Fruit fly (Drosophila melanogaster) whole organism: ENCODE measurements around the gene CG14286.
A peak's percentile ranks its signal among the peaks of the same experiment; 100 is the strongest.

Source experiments
- CG8478 ChIP-seq: fragments of >200 bp; optimal IDR thresholded peaks from 2 replicates; lab custom pipeline; 2018; ENCODE audit warnings: inconsistent platforms
- Dll ChIP-seq: fragments of >200 bp; optimal IDR thresholded peaks from 2 replicates; lab custom pipeline; 2017
- EcR ChIP-seq, 2 experiments: fragments of >200 bp; optimal IDR thresholded peaks; 2 replicates each; lab custom pipeline; 2017; ENCODE audit warnings: missing biosample characterization in 2 of 2, missing genetic modification characterization in 2 of 2, missing genetic modification reagents in 2 of 2
- pan ChIP-seq: fragments of >200 bp; optimal IDR thresholded peaks from 2 replicates; lab custom pipeline; 2017
- psq ChIP-seq: fragments of >200 bp; optimal IDR thresholded peaks from 2 replicates; lab custom pipeline; 2017
- usp ChIP-seq: fragments of >200 bp; optimal IDR thresholded peaks from 2 replicates; lab custom pipeline; 2017; ENCODE audit warnings: missing biosample characterization, missing genetic modification characterization, mixed read lengths

The CG14286 gene

dm6 chr3R:19023862-19024261 is at the start of gene CG14286, which contains the start of gene CG6005:
CG14286 (plus strand) TSS chr3R:19024092.
CG6005 (minus strand) TSS chr3R:19024030.
- TF ChIP-seq pan (lab: Kevin White, UChicago) (no peak), CG8478 (no peak), EcR (GFP tag; optimal IDR thresholded peaks at IDR 0.05; lab: Kevin White, UChicago) (no peak), Dll (no peak), usp (GFP tag; lab: Kevin White, UChicago) (no peak), psq (no peak)

- TF ChIP-seq Dll (no peak), pan (lab: Kevin White, UChicago) (no peak), usp (GFP tag; lab: Kevin White, UChicago) (no peak), EcR (GFP tag; optimal IDR thresholded peaks at IDR 0.05; lab: Kevin White, UChicago) (no peak), psq (no peak), CG8478 (no peak)
These were observed 45.2 kb upstream of the CG14286 start, which contains the start of gene euc for dm6 chr3R:18978709-18979108. euc (minus strand) TSS chr3R:18978809.

dm6 chr3R:18980863-18981536 is 42.9 kb upstream of the CG14286 start, which contains the start of the genes dnk and Smu1:
dnk (plus strand) TSS chr3R:18980995.
Smu1 (minus strand) TSS chr3R:18981324.
- TF ChIP-seq CG8478 (no peak), EcR (GFP tag; optimal IDR thresholded peaks at IDR 0.05; lab: Kevin White, UChicago) (no peak), psq (no peak), pan (lab: Kevin White, UChicago) (no peak), usp (GFP tag; lab: Kevin White, UChicago) (no peak), Dll (no peak)

dm6 chr3R:18983614-18984185 is 40.2 kb upstream of the CG14286 start, which contains the start of the genes snRNP-U1-C and gukh:
snRNP-U1-C (minus strand) TSS chr3R:18983650.
gukh (plus strand) TSS chr3R:18984025.
- TF ChIP-seq CG8478, result no peak
- no peak for TF ChIP-seq EcR (GFP tag; optimal IDR thresholded peaks at IDR 0.05; lab: Kevin White, UChicago)
- TF ChIP-seq psq, result no peak
- no peak for TF ChIP-seq pan (lab: Kevin White, UChicago)

dm6 chr3R:18985114-18985785 is 38.6 kb upstream of the CG14286 start:
- no peak for TF ChIP-seq Dll
- TF ChIP-seq CG8478, result no peak
- peak; percentile 59 for TF ChIP-seq pan (lab: Kevin White, UChicago)

dm6 chr3R:18986089-18986887 is 37.6 kb upstream of the CG14286 start:
- no peak for TF ChIP-seq Dll
- TF ChIP-seq usp (GFP tag; lab: Kevin White, UChicago), result no peak
- no peak for TF ChIP-seq EcR (GFP tag; optimal IDR thresholded peaks at IDR 0.05; lab: Kevin White, UChicago)
- no peak for TF ChIP-seq CG8478
- no peak for TF ChIP-seq psq
- no peak for TF ChIP-seq pan (lab: Kevin White, UChicago)

- no peak for TF ChIP-seq usp (GFP tag; lab: Kevin White, UChicago)
- peak; percentile 40 for TF ChIP-seq Dll
- TF ChIP-seq pan (lab: Kevin White, UChicago), result no peak
- TF ChIP-seq EcR (GFP tag; optimal IDR thresholded peaks at IDR 0.05; lab: Kevin White, UChicago), result no peak
- no peak for TF ChIP-seq psq
These were observed 36.2 kb upstream of the CG14286 start for dm6 chr3R:18987428-18988416.

dm6 chr3R:18988957-18989818 is 34.7 kb upstream of the CG14286 start:
- no peak for TF ChIP-seq EcR (GFP tag; optimal IDR thresholded peaks at IDR 0.05; lab: Kevin White, UChicago)
- no peak for TF ChIP-seq pan (lab: Kevin White, UChicago)
- no peak for TF ChIP-seq psq

- no peak for TF ChIP-seq EcR (GFP tag; optimal IDR thresholded peaks at IDR 0.05; lab: Kevin White, UChicago)
- no peak for TF ChIP-seq usp (GFP tag; lab: Kevin White, UChicago)
- TF ChIP-seq psq, result no peak
- TF ChIP-seq CG8478, result no peak
- no peak for TF ChIP-seq Dll
- TF ChIP-seq pan (lab: Kevin White, UChicago), result no peak
These were observed 34.1 kb upstream of the CG14286 start for dm6 chr3R:18989819-18990137.

dm6 chr3R:18990514-18990913 is 33.4 kb upstream of the CG14286 start:
- no peak for TF ChIP-seq pan (lab: Kevin White, UChicago)
- TF ChIP-seq CG8478, result no peak
